Worm (Caenorhabditis elegans) whole organism, L4/young adult: ENCODE measurements around the gene trpp-6.

ENCODE experiments used
- W03F9.2 ChIP-seq: fragments of 150-350 bp; optimal IDR thresholded peaks from 2 replicates; lab custom pipeline; 2014; ENCODE audit warnings: missing biosample characterization, missing genetic modification characterization
- him-1 ChIP-seq: sonication (generic microtip); optimal IDR thresholded peaks from 2 replicates; lab custom pipeline; 2016; ENCODE audit warnings: missing genotype, missing genetic modification reagents, missing genetic modification characterization, missing compliant biosample characterization

ce11 chrV:10036275-10036674, 44.6 kb downstream of the trpp-6 start, which contains the start of gene T06E8.2:
- TF ChIP-seq W03F9.2 (tag; lab: Kevin White, UChicago) (no peak), him-1 (no peak)
